Worm (Caenorhabditis elegans) whole organism, L1 larva: ENCODE measurements around the gene Y73B6BL.22.

Source experiments
- C04F5.9 ChIP-seq: sonication (generic microtip); optimal IDR thresholded peaks from 2 replicates; lab custom pipeline; 2016; ENCODE audit warnings: missing genetic modification characterization, missing compliant biosample characterization
- C34B4.2 ChIP-seq: sonication (generic microtip); optimal IDR thresholded peaks from 2 replicates; lab custom pipeline; 2017; ENCODE audit warnings: mild to moderate bottlenecking, missing genetic modification characterization, missing compliant biosample characterization
- Y116A8C.19 ChIP-seq: sonication (generic microtip); optimal IDR thresholded peaks from 2 replicates; lab custom pipeline; 2016; ENCODE audit warnings: missing compliant biosample characterization, missing genetic modification characterization, borderline replicate concordance
- aha-1 ChIP-seq: fragments of 150-350 bp; optimal IDR thresholded peaks from 2 replicates; lab custom pipeline; 2014; ENCODE audit warnings: missing biosample characterization, missing genetic modification characterization
- aly-2 ChIP-seq: fragments of 150-350 bp; optimal IDR thresholded peaks from 2 replicates; lab custom pipeline; 2014; ENCODE audit warnings: missing biosample characterization, missing genetic modification characterization
- ama-1 ChIP-seq: fragments of 150-350 bp; optimal IDR thresholded peaks from 2 replicates; lab custom pipeline; 2014
- ceh-63 ChIP-seq: fragments of 200-800 bp; sonication (Bioruptor generic); optimal IDR thresholded peaks from 2 replicates; lab custom pipeline; 2018; ENCODE audit warnings: mild to moderate bottlenecking, missing genetic modification characterization, missing compliant biosample characterization
- ceh-8 ChIP-seq: fragments of 200-800 bp; sonication (Bioruptor generic); optimal IDR thresholded peaks from 2 replicates; lab custom pipeline; 2018; ENCODE audit warnings: mild to moderate bottlenecking, missing genetic modification characterization, moderate library complexity, missing compliant biosample characterization
- ceh-82 ChIP-seq, 3 experiments: fragments of 150-350 bp in 1 of 3; sonication (generic microtip) in 2 of 3; optimal IDR thresholded peaks; 2 replicates each; lab custom pipeline; 2014 to 2017; ENCODE audit warnings: missing biosample characterization in 3 of 3, missing genetic modification characterization in 3 of 3
- ceh-90 ChIP-seq: sonication (generic microtip); optimal IDR thresholded peaks from 2 replicates; lab custom pipeline; 2016; ENCODE audit warnings: missing genetic modification characterization, missing compliant biosample characterization
- dpl-1 ChIP-seq, 3 experiments: fragments of 150-350 bp in 2 of 3; sonication (generic microtip) in 1 of 3; optimal IDR thresholded peaks; 2 replicates each; lab custom pipeline; 2014 to 2017; ENCODE audit warnings: missing biosample characterization in 3 of 3, missing genetic modification characterization in 3 of 3, missing genetic modification reagents in 3 of 3
- dsc-1 ChIP-seq: sonication (generic microtip); optimal IDR thresholded peaks from 2 replicates; lab custom pipeline; 2016; ENCODE audit warnings: mild to moderate bottlenecking, missing genetic modification characterization, missing compliant biosample characterization
- efl-1 ChIP-seq, 4 experiments: fragments of 150-350 bp; optimal IDR thresholded peaks in 3 of 4; peaks in 1 of 4; 1 replicate in 1 of 4; 2 replicates in 3 of 4; lab custom pipeline; 2014; ENCODE audit warnings: missing biosample characterization in 2 of 4, missing genetic modification characterization in 2 of 4, missing genetic modification reagents in 2 of 4
- egl-13 ChIP-seq: sonication (generic microtip); optimal IDR thresholded peaks from 2 replicates; lab custom pipeline; 2016; ENCODE audit warnings: missing genotype, missing genetic modification reagents, missing genetic modification characterization, missing compliant biosample characterization
- elt-2 ChIP-seq: sonication (generic microtip); optimal IDR thresholded peaks from 2 replicates; lab custom pipeline; 2016; ENCODE audit warnings: missing genetic modification characterization, mild to moderate bottlenecking, inconsistent platforms, missing compliant biosample characterization, missing genetic modification reagents
- ets-5 ChIP-seq: fragments of 200-800 bp; sonication (Bioruptor generic); IDR thresholded peaks from 2 replicates; pipeline ENCODE4 v1.3.6; 2022; ENCODE audit warnings: missing genetic modification characterization, missing compliant biosample characterization
- fkh-10 ChIP-seq: sonication (generic microtip); optimal IDR thresholded peaks from 2 replicates; lab custom pipeline; 2017; ENCODE audit warnings: missing biosample characterization, missing genetic modification reagents, missing genetic modification characterization
- fkh-4 ChIP-seq: sonication (generic microtip); optimal IDR thresholded peaks from 2 replicates; lab custom pipeline; 2016; ENCODE audit warnings: missing compliant biosample characterization, missing genetic modification characterization, borderline replicate concordance
- grh-1 ChIP-seq: fragments of 200-800 bp; sonication (Bioruptor generic); IDR thresholded peaks from 2 replicates; pipeline ENCODE4 v1.3.6; 2022; ENCODE audit warnings: missing genetic modification reagents, missing genetic modification characterization, missing compliant biosample characterization
- hlh-17 ChIP-seq: fragments of 200-800 bp; sonication (Bioruptor generic); optimal IDR thresholded peaks from 2 replicates; lab custom pipeline; 2018; ENCODE audit warnings: missing genetic modification characterization, mild to moderate bottlenecking, missing compliant biosample characterization, moderate library complexity, borderline replicate concordance
- hlh-4 ChIP-seq: sonication (generic microtip); optimal IDR thresholded peaks from 2 replicates; lab custom pipeline; 2016; ENCODE audit warnings: mild to moderate bottlenecking, missing genetic modification characterization, missing compliant biosample characterization
- hpl-2 ChIP-seq: fragments of 150-350 bp; optimal IDR thresholded peaks from 2 replicates; lab custom pipeline; 2014; ENCODE audit warnings: missing biosample characterization, missing genetic modification reagents, missing genetic modification characterization
- irx-1 ChIP-seq: sonication (generic microtip); optimal IDR thresholded peaks from 2 replicates; lab custom pipeline; 2016; ENCODE audit warnings: missing genetic modification characterization, missing compliant biosample characterization
- lin-14 ChIP-seq: fragments of 200-800 bp; sonication (Bioruptor generic); optimal IDR thresholded peaks from 2 replicates; lab custom pipeline; 2018; ENCODE audit warnings: mild to moderate bottlenecking, missing genetic modification characterization, moderate library complexity, missing compliant biosample characterization
- lin-35 ChIP-seq, 2 experiments: fragments of 150-350 bp; optimal IDR thresholded peaks; 2 replicates each; lab custom pipeline; 2014; ENCODE audit warnings: missing biosample characterization in 2 of 2, missing genetic modification characterization in 2 of 2, missing genetic modification reagents in 2 of 2
- lir-3 ChIP-seq: sonication (generic microtip); optimal IDR thresholded peaks from 2 replicates; lab custom pipeline; 2016; ENCODE audit warnings: mild to moderate bottlenecking, missing genetic modification characterization, moderate library complexity, missing compliant biosample characterization; ENCODE audit not compliant: poor library complexity
- lsy-2 ChIP-seq, 2 experiments: fragments of 150-350 bp; optimal IDR thresholded peaks; 2 replicates each; lab custom pipeline; 2014; ENCODE audit warnings: missing biosample characterization in 2 of 2, missing genetic modification characterization in 2 of 2
- mab-9 ChIP-seq: fragments of 200-800 bp; sonication (Bioruptor generic); IDR thresholded peaks from 2 replicates; pipeline ENCODE4 v1.3.6; 2022; ENCODE audit warnings: missing genetic modification reagents, missing genetic modification characterization, missing compliant biosample characterization
- nhr-19 ChIP-seq: fragments of 200-800 bp; sonication (Bioruptor generic); conservative IDR thresholded peaks from 2 replicates; pipeline ENCODE4 v1.3.6; 2022; ENCODE audit warnings: missing genetic modification characterization, missing compliant biosample characterization
- nhr-20 ChIP-seq: sonication (generic microtip); optimal IDR thresholded peaks from 2 replicates; lab custom pipeline; 2016; ENCODE audit warnings: mild to moderate bottlenecking, missing genetic modification characterization, missing compliant biosample characterization
- nhr-237 ChIP-seq: fragments of 150-350 bp; optimal IDR thresholded peaks from 2 replicates; lab custom pipeline; 2014; ENCODE audit warnings: missing biosample characterization, missing genetic modification characterization
- nhr-28 ChIP-seq: fragments of 150-350 bp; optimal IDR thresholded peaks from 2 replicates; lab custom pipeline; 2014; ENCODE audit warnings: missing biosample characterization, missing genetic modification characterization
- nhr-47 ChIP-seq: sonication (generic microtip); optimal IDR thresholded peaks from 2 replicates; lab custom pipeline; 2016; ENCODE audit warnings: mild to moderate bottlenecking, missing genetic modification characterization, moderate library complexity, missing compliant biosample characterization
- nhr-71 ChIP-seq: sonication (generic microtip); optimal IDR thresholded peaks from 2 replicates; lab custom pipeline; 2016; ENCODE audit warnings: mild to moderate bottlenecking, missing genetic modification characterization, moderate library complexity, missing compliant biosample characterization
- nhr-85 ChIP-seq: sonication (generic microtip); peaks from one replicate; lab custom pipeline; 2016; ENCODE audit warnings: missing genetic modification characterization, inconsistent platforms, missing compliant biosample characterization
- nhr-90 ChIP-seq: sonication (generic microtip); optimal IDR thresholded peaks from 2 replicates; lab custom pipeline; 2016; ENCODE audit warnings: mild to moderate bottlenecking, missing genetic modification characterization, missing compliant biosample characterization; ENCODE audit not compliant: poor library complexity
- pqm-1 ChIP-seq: sonication (generic microtip); optimal IDR thresholded peaks from 3 replicates; lab custom pipeline; 2017; ENCODE audit warnings: missing biosample characterization, missing genetic modification characterization
- rnt-1 ChIP-seq: sonication (generic microtip); optimal IDR thresholded peaks from 2 replicates; lab custom pipeline; 2016; ENCODE audit warnings: mild to moderate bottlenecking, missing genetic modification characterization, moderate library complexity, missing compliant biosample characterization
- skn-1 ChIP-seq: fragments of 150-350 bp; optimal IDR thresholded peaks from 2 replicates; lab custom pipeline; 2014; ENCODE audit warnings: missing biosample characterization, missing genetic modification characterization
- snu-23 ChIP-seq: sonication (generic microtip); optimal IDR thresholded peaks from 2 replicates; lab custom pipeline; 2016; ENCODE audit warnings: missing genetic modification characterization, missing compliant biosample characterization
- sox-4 ChIP-seq: sonication (generic microtip); optimal IDR thresholded peaks from 2 replicates; lab custom pipeline; 2016; ENCODE audit warnings: missing genetic modification characterization, missing compliant biosample characterization
- sup-37 ChIP-seq: fragments of 200-800 bp; sonication (Bioruptor generic); optimal IDR thresholded peaks from 2 replicates; lab custom pipeline; 2018; ENCODE audit warnings: mild to moderate bottlenecking, missing genetic modification characterization, missing compliant biosample characterization
- swsn-7 ChIP-seq: sonication (generic microtip); optimal IDR thresholded peaks from 2 replicates; lab custom pipeline; 2016; ENCODE audit warnings: missing genetic modification characterization, missing compliant biosample characterization
- tbx-2 ChIP-seq: sonication (generic microtip); optimal IDR thresholded peaks from 2 replicates; lab custom pipeline; 2016; ENCODE audit warnings: missing genetic modification characterization, missing compliant biosample characterization
- unc-130 ChIP-seq: fragments of 150-350 bp; optimal IDR thresholded peaks from 2 replicates; lab custom pipeline; 2017; ENCODE audit warnings: missing biosample characterization, missing genetic modification characterization, inconsistent platforms
- unc-86 ChIP-seq: sonication (generic microtip); optimal IDR thresholded peaks from 2 replicates; lab custom pipeline; 2016; ENCODE audit warnings: missing genetic modification characterization, missing compliant biosample characterization
- vab-15 ChIP-seq: sonication (generic microtip); optimal IDR thresholded peaks from 2 replicates; lab custom pipeline; 2017; ENCODE audit warnings: missing genotype, mild to moderate bottlenecking, missing genetic modification characterization, missing compliant biosample characterization
- xbp-1 ChIP-seq: sonication (generic microtip); optimal IDR thresholded peaks from 2 replicates; lab custom pipeline; 2016; ENCODE audit warnings: missing genetic modification characterization, missing compliant biosample characterization
- zip-4 ChIP-seq: fragments of 200-800 bp; sonication (Bioruptor generic); optimal IDR thresholded peaks from 2 replicates; lab custom pipeline; 2018; ENCODE audit warnings: mild to moderate bottlenecking, missing genetic modification characterization, moderate library complexity, missing compliant biosample characterization
- ztf-11 ChIP-seq, 2 experiments: sonication (generic microtip); optimal IDR thresholded peaks; 2 replicates each; lab custom pipeline; 2016 to 2017; ENCODE audit warnings: missing genetic modification characterization in 2 of 2, missing biosample characterization in 1 of 2, missing compliant biosample characterization in 1 of 2

Y73B6BL.22 gene

DNA sequence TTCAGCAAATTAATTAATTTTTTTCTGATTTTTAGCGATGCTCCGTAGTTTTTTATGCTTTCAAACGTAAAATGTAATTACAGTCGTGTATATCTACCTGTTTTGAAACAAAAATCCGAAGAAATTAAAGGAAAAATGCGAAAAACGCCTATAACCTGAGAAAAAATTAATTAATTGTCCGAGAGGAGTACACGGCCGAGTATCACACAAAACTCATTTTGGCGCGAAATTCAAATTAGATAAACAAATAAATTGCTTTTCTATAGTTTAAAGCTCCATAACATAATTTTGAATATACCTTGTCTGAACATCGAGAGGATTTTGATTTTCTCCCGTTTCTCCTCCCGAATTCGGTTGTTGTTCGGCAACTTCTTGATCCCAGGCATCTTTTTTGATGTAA is 47.0 kb downstream of the Y73B6BL.22 start:
- TF ChIP-seq vab-15 (tag; lab: Kevin White, UChicago), result no peak
- TF ChIP-seq fkh-10 (GFP tag; lab: Kevin White, UChicago), result no peak
- TF ChIP-seq hpl-2 (GFP tag; lab: Kevin White, UChicago), result no peak
- TF ChIP-seq hlh-4 (tag; lab: Kevin White, UChicago), result no peak
- no peak for TF ChIP-seq C34B4.2 (tag; lab: Kevin White, UChicago)
- TF ChIP-seq aly-2 (tag; lab: Kevin White, UChicago), result no peak
- TF ChIP-seq ceh-8 (GFP tag; lab: Kevin White, UChicago), result no peak
- peak; percentile 57 for TF ChIP-seq lir-3 (tag; lab: Kevin White, UChicago)
- peak; percentile 77 for TF ChIP-seq ceh-90 (tag; lab: Kevin White, UChicago)
- peak; percentile 32 for TF ChIP-seq egl-13 (tag; lab: Kevin White, UChicago)
- TF ChIP-seq lin-35 (GFP tag; optimal IDR thresholded peaks at IDR 0.05; lab: Kevin White, UChicago), result peak; percentile 75 to 91
- TF ChIP-seq C04F5.9 (tag; lab: Kevin White, UChicago), result no peak
- no peak for TF ChIP-seq aha-1 (tag; lab: Kevin White, UChicago)
- TF ChIP-seq ceh-82 (tag; optimal IDR thresholded peaks at IDR 0.05; lab: Kevin White, UChicago), result no peak
- TF ChIP-seq nhr-47, result peak; percentile 56
- peak; percentile 28 for TF ChIP-seq elt-2 (tag; lab: Kevin White, UChicago)
- peak; percentile 5 for TF ChIP-seq sox-4 (tag; lab: Kevin White, UChicago)
- TF ChIP-seq efl-1 (optimal IDR thresholded peaks at IDR 0.05; lab: Kevin White, UChicago), result peak; percentile 90 to 92
- TF ChIP-seq efl-1 (GFP tag; optimal IDR thresholded peaks at IDR 0.05 in 1 of 2; lab: Kevin White, UChicago), result peak; percentile 89 to 99
- peak; percentile 78 to 87 (median 85) for TF ChIP-seq dpl-1 (GFP tag; optimal IDR thresholded peaks at IDR 0.05; lab: Kevin White, UChicago)
- peak; percentile 36 for TF ChIP-seq dsc-1 (tag; lab: Kevin White, UChicago)
- no peak for TF ChIP-seq unc-86 (tag; lab: Kevin White, UChicago)
- TF ChIP-seq nhr-237, result no peak
- TF ChIP-seq snu-23 (GFP tag; lab: Kevin White, UChicago), result peak; percentile 37
- TF ChIP-seq Y116A8C.19 (tag; lab: Kevin White, UChicago), result no peak
- no peak for TF ChIP-seq mab-9 (GFP tag; lab: Robert Waterston, UW)
- peak; percentile 80 for TF ChIP-seq nhr-85 (tag; lab: Kevin White, UChicago)
- no peak for TF ChIP-seq hlh-17 (GFP tag; lab: Kevin White, UChicago)
- TF ChIP-seq ceh-63 (GFP tag; lab: Kevin White, UChicago), result no peak
- no peak for TF ChIP-seq ama-1
- no peak for TF ChIP-seq ets-5 (GFP tag; lab: Robert Waterston, UW)
- peak; percentile 2 for TF ChIP-seq xbp-1 (tag; lab: Kevin White, UChicago)
- TF ChIP-seq irx-1 (tag; lab: Kevin White, UChicago), result peak; percentile 59
- no peak for TF ChIP-seq nhr-28 (tag; lab: Kevin White, UChicago)
- peak; percentile 7 for TF ChIP-seq tbx-2
- TF ChIP-seq unc-130 (tag; lab: Kevin White, UChicago), result no peak
- peak; percentile 57 for TF ChIP-seq nhr-90 (tag; lab: Kevin White, UChicago)
- TF ChIP-seq nhr-71 (tag; lab: Kevin White, UChicago), result peak; percentile 58
- peak; percentile 22 for TF ChIP-seq nhr-20 (tag; lab: Kevin White, UChicago)
- no peak for TF ChIP-seq grh-1 (GFP tag; lab: Robert Waterston, UW)
- no peak for TF ChIP-seq pqm-1 (tag; lab: Kevin White, UChicago)
- peak; percentile 7 for TF ChIP-seq fkh-4
- TF ChIP-seq swsn-7 (tag; lab: Kevin White, UChicago), result peak; percentile 26
- peak; percentile 29; the same call in 1 of the 2 replicates for TF ChIP-seq nhr-19 (GFP tag; lab: Robert Waterston, UW)
- TF ChIP-seq zip-4 (GFP tag; lab: Kevin White, UChicago), result no peak
- TF ChIP-seq skn-1 (tag; lab: Kevin White, UChicago), result no peak
- TF ChIP-seq sup-37, result no peak
- no peak for TF ChIP-seq lin-14 (GFP tag; lab: Kevin White, UChicago)
- TF ChIP-seq ztf-11 (tag; optimal IDR thresholded peaks at IDR 0.05; lab: Kevin White, UChicago), result peak in 1 of 2 experiments; percentile 8
- peak; percentile 70 for TF ChIP-seq rnt-1 (tag; lab: Kevin White, UChicago)
- peak in 1 of 2 experiments; percentile 52 for TF ChIP-seq lsy-2 (tag; optimal IDR thresholded peaks at IDR 0.05; lab: Kevin White, UChicago)
